Fruit fly (Drosophila melanogaster): ENCODE data around the gene CG7573.

CG7573 gene

DNA sequence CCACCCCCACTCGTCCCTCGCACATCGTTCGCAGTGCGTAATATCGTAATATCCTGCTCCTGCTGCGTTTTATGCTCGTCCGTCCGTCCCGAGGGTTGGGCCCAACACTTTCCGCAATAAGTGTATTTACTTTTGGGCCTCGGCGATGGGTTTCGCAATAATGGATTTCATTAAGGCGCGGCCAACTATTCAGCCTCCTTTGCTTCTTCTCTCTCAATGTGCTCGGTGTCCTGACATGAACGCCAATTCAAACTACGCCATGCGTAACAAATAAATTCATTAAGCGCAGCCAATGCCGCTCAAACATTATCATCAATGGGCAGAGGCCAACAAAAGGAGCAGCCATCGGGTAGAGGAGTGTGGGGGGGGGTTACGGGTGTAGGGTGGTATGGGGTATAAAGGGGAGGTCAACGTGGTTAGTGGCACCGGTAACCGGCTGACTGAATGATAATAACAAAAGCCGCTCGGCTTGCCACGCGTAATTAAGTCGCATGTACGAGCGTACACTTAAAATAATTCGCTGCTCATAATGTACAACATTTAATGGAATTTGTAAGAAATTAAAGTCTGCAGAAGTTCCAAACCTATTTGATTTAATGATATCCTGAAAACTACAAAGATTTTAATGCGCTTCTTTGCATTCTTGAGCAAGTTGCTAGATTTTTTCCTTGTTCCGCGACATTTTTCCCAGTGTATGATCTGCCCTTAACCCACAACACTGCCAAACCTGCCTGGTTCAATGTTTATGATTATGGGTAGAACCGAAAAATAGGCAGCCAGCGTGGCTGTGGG, 7.9 kb upstream of the CG7573 start (continued):
- TF ChIP-seq CG12219 (GFP tag; optimal IDR thresholded peaks at IDR 0.05) (peak; percentile 49), insv (GFP tag; optimal IDR thresholded peaks at IDR 0.05) (no peak), z (GFP tag; IDR thresholded peaks at IDR 0.05) (no peak), CG11247 (GFP tag; IDR thresholded peaks at IDR 0.05) (no peak), Vsx1 (GFP tag; optimal IDR thresholded peaks at IDR 0.05) (no peak), lmd (GFP tag; IDR thresholded peaks at IDR 0.05) (peak; percentile 52; the same call in 1 of the 2 replicates), fd102C (GFP tag; optimal IDR thresholded peaks at IDR 0.05) (no peak), gt (GFP tag; IDR thresholded peaks at IDR 0.05) (no peak), CG12299 (tag; optimal IDR thresholded peaks at IDR 0.05) (no peak), Med (GFP tag) (peak; percentile 92), CG3281 (GFP tag; optimal IDR thresholded peaks at IDR 0.05) (peak; percentile 29), CG1647 (GFP tag; optimal IDR thresholded peaks at IDR 0.05) (no peak), CG11696 (GFP tag; IDR thresholded peaks at IDR 0.05) (no peak), jumu (GFP tag; optimal IDR thresholded peaks at IDR 0.05) (no peak), Dip2 (GFP tag; IDR thresholded peaks at IDR 0.05) (no peak), CG8281 (tag; optimal IDR thresholded peaks at IDR 0.05) (no peak), sob (GFP tag; IDR thresholded peaks at IDR 0.05) (no peak), CG8089 (GFP tag; optimal IDR thresholded peaks at IDR 0.05) (no peak), unc-4 (GFP tag; IDR thresholded peaks at IDR 0.05; ENCODE audit: partially characterized antibody) (no peak), CG12769 (tag; optimal IDR thresholded peaks at IDR 0.05) (peak; percentile 18), Mrtf (GFP tag; IDR thresholded peaks at IDR 0.05) (0 out of 3 replicates have a peak, but pooled peaks have one; percentile 19), sc (optimal IDR thresholded peaks at IDR 0.05) (no peak), sc (GFP tag; optimal IDR thresholded peaks at IDR 0.05) (no peak), CG14014 (GFP tag; IDR thresholded peaks at IDR 0.05) (peak; percentile 51; the same call in 1 of the 2 replicates), CG13123 (GFP tag; optimal IDR thresholded peaks at IDR 0.05) (no peak), CG15514 (GFP tag; optimal IDR thresholded peaks at IDR 0.05) (no peak), CG14860 (GFP tag; IDR thresholded peaks at IDR 0.05; ENCODE audit: partially characterized antibody) (no peak), fru (optimal IDR thresholded peaks at IDR 0.05) (no peak), CG15696 (tag; optimal IDR thresholded peaks at IDR 0.05) (peak; percentile 51), CHES-1-like (GFP tag; optimal IDR thresholded peaks at IDR 0.05) (no peak), CG17829 (tag; optimal IDR thresholded peaks at IDR 0.05) (peak; percentile 2), br (optimal IDR thresholded peaks at IDR 0.05) (no peak), tx (GFP tag; optimal IDR thresholded peaks at IDR 0.05) (peak; percentile 31), Opbp (GFP tag; IDR thresholded peaks at IDR 0.05; ENCODE audit: partially characterized antibody) (no peak), CG1832 (GFP tag; optimal IDR thresholded peaks at IDR 0.05) (no peak), dati (GFP tag; IDR thresholded peaks at IDR 0.05) (no peak), Dip3 (GFP tag; optimal IDR thresholded peaks at IDR 0.05) (no peak), Fer3 (tag; optimal IDR thresholded peaks at IDR 0.05) (peak; percentile 1), crol (GFP tag; IDR thresholded peaks at IDR 0.05) (peak; percentile 73), CG12942 (GFP tag; optimal IDR thresholded peaks at IDR 0.05) (no peak), CG9609 (GFP tag; optimal IDR thresholded peaks at IDR 0.05) (peak; percentile 23), HLH4C (GFP tag; IDR thresholded peaks at IDR 0.05; ENCODE audit: partially characterized antibody) (no peak), PHDP (tag; optimal IDR thresholded peaks at IDR 0.05) (peak; percentile 56), nom (GFP tag; optimal IDR thresholded peaks at IDR 0.05) (no peak), CG11560 (tag; IDR thresholded peaks at IDR 0.05) (no peak), cwo (GFP tag; optimal IDR thresholded peaks at IDR 0.05) (peak; percentile 21), grn (GFP tag; optimal IDR thresholded peaks at IDR 0.05) (no peak), CG17912 (GFP tag; optimal IDR thresholded peaks at IDR 0.05) (no peak), az2 (GFP tag; optimal IDR thresholded peaks at IDR 0.05) (peak; percentile 41), CG13287 (GFP tag; IDR thresholded peaks at IDR 0.05; ENCODE audit: partially characterized antibody) (no peak)

Data from whole organism, embryonic.